Worm (Caenorhabditis elegans) whole organism, dauer: ENCODE data around the gene col-91.

Experiments used
- unc-62 ChIP-seq: sonication (generic microtip); optimal IDR thresholded peaks from 2 replicates; lab custom pipeline; 2017; ENCODE audit warnings: missing biosample characterization, missing genetic modification reagents, missing genetic modification characterization

The col-91 gene

DNA sequence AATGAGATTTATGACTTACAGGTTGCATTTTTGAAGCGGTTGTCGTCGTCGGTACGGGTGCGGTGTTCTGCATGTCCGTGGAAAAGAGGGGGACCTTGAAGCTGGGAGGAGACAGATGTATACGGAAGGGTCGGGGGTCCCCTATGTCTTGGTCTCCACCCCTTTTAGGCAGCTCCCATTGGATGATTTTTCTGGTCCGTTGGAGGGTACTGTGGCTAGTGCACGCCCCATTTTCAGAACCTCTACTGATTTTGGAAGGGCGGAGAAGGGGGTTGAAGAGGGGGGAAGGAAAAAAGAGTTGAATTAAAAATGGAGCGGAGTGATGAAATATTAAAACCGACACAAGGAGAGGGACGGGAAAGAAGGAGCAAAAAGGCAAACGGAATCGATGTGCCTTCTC lies 47.2 kb downstream of the col-91 start, which contains the start of gene unc-86:
Gene unc-86 (minus strand): TSS at position 113 of the 400 bp plus-strand sequence.
- no peak for TF ChIP-seq unc-62
